Fruit fly (Drosophila melanogaster) Kc167 (cell line): ENCODE measurements around the gene SelG.

Source experiments
- Myc ChIP-seq: fragments of >200 bp; optimal IDR thresholded peaks from 2 replicates; lab custom pipeline; 2017; ENCODE audit warnings: missing external identifiers
- Sin3A ChIP-seq: fragments of >200 bp; optimal IDR thresholded peaks from 2 replicates; lab custom pipeline; 2018; ENCODE audit warnings: missing external identifiers
- h ChIP-seq: fragments of >200 bp; optimal IDR thresholded peaks from 3 replicates; lab custom pipeline; 2018; ENCODE audit warnings: missing external identifiers
- insv ChIP-seq: fragments of >200 bp; optimal IDR thresholded peaks from 3 replicates; lab custom pipeline; 2018; ENCODE audit warnings: missing external identifiers
- psq ChIP-seq: fragments of >200 bp; optimal IDR thresholded peaks from 2 replicates; lab custom pipeline; 2017; ENCODE audit warnings: missing external identifiers
- ttk ChIP-seq: sonication (Bioruptor generic); optimal IDR thresholded peaks from 2 replicates; lab custom pipeline; 2017; ENCODE audit warnings: missing external identifiers

Gene SelG

DNA sequence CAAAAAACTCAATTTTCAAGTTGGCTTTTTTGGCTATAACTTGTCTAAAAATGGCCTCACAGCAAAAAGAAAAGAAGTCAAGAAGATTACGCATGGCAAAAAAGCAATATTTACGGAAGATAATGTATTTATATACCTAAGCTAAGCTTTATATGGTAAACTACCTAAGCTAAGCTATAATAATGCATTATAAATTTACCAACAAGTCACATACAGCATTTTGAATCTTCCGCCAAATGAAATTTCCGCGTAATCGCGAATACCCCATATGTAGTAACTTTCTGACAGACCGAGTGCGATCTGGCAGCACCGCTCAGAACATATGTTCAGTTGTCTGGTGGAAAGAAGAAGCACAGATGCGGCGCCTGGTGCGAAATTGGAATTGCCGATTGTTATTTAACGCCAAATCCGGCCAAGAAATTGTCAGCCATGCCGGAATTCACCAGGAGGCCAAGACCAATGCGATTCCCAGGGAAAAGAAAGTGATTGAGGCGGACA, 4.6 kb downstream of the SelG start, which contains the start of gene sicily:
sicily (plus strand) TSS at position 51 of the 498 bp plus-strand sequence.
- TF ChIP-seq Myc (lab: Kevin White, UChicago): no peak
- TF ChIP-seq h (lab: Kevin White, UChicago): no peak
- no peak for TF ChIP-seq psq
- no peak for TF ChIP-seq insv (lab: Kevin White, UChicago)
- no peak for TF ChIP-seq ttk
- TF ChIP-seq Sin3A (lab: Kevin White, UChicago): no peak

DNA sequence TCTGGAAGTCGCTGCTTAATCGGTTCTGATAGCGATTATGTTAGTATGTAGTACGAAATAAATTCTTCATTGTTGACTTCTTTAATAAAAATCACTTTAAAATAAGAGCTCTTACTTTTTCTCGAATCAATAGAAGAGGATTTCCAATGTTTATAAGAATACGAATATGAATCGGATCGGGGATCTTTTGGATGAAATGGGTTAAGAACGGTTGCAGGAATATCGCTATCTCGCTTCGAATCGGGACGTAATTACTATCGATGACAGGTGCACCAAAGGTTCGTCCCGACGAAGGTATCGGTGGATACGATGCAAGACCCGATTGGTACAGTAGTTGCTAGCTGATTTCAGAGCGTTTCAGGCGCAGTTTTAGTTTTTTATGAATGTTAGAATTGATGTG, 6.6 kb downstream of the SelG start, which contains the start of gene wisp:
wisp (plus strand) TSS at position 301 of the 400 bp plus-strand sequence.
- TF ChIP-seq h (lab: Kevin White, UChicago) (no peak), psq (no peak), ttk (no peak), Sin3A (lab: Kevin White, UChicago) (no peak), Myc (lab: Kevin White, UChicago) (no peak), insv (lab: Kevin White, UChicago) (no peak)

DNA sequence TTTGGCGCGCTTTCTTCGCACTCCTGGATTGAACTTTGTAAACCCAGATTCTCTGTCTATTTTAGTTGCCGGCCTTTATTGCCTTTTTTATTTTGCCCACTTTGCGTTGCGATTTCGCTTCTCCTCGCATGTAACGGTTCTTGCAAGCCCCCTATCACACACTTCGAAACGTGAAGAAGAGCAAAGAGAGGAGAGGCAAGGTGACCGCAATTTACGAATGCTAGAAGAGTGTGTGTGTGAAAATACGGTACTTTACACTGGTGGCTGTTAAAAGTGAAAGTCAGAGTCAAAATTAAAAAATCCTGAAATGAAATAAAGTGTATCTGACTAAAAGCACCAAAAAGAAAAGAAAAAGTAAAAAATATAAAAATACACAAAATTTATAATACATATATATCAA, 7.1 kb downstream of the SelG start:
- TF ChIP-seq Myc (lab: Kevin White, UChicago) (no peak), psq (no peak), Sin3A (lab: Kevin White, UChicago) (no peak), h (lab: Kevin White, UChicago) (no peak), ttk (no peak), insv (lab: Kevin White, UChicago) (no peak)

DNA sequence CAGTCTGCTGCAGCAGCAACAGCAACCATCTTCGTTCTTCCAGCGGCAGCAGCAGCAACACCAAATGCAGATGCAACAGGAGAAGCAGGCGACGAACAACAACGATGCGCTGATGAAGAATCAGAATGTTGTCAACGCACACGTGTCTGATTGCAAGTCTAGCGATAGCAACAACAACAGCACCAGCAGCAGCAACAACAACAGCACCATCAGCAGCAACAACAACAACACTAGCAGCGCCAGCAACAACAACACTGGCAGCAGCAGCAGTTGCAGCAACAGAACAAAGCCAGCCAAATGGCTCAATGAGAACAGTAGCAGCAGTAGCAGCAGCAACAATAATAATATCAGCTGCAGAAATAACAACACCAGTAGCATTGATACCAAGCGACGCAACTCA, 8.1 kb downstream of the SelG start:
- TF ChIP-seq ttk (no peak), Myc (lab: Kevin White, UChicago) (no peak), insv (lab: Kevin White, UChicago) (no peak), h (lab: Kevin White, UChicago) (no peak), psq (no peak), Sin3A (lab: Kevin White, UChicago) (no peak)

- TF ChIP-seq ttk (no peak), h (lab: Kevin White, UChicago) (no peak), Myc (lab: Kevin White, UChicago) (no peak), psq (no peak), Sin3A (lab: Kevin White, UChicago) (no peak), insv (lab: Kevin White, UChicago) (no peak)
Measured at dm6 chrX:11905144-11905543, 18.1 kb downstream of the SelG start, which contains the start of gene Upf1. Gene Upf1, minus strand, starts transcription at chrX:11905371.

- TF ChIP-seq Sin3A (lab: Kevin White, UChicago) (no peak), insv (lab: Kevin White, UChicago) (no peak), ttk (no peak), psq (no peak), Myc (lab: Kevin White, UChicago) (no peak), h (lab: Kevin White, UChicago) (no peak)
Measured at dm6 chrX:11906818-11907281, 19.8 kb downstream of the SelG start, which contains the start of gene CG43156. Gene CG43156, minus strand, starts transcription at chrX:11906868.

dm6 chrX:11913581-11913980, 26.5 kb downstream of the SelG start:
- no peak for TF ChIP-seq ttk
- no peak for TF ChIP-seq h (lab: Kevin White, UChicago)
- TF ChIP-seq Myc (lab: Kevin White, UChicago): no peak
- TF ChIP-seq Sin3A (lab: Kevin White, UChicago): no peak
- no peak for TF ChIP-seq psq
- no peak for TF ChIP-seq insv (lab: Kevin White, UChicago)

- no peak for TF ChIP-seq insv (lab: Kevin White, UChicago)
- no peak for TF ChIP-seq Sin3A (lab: Kevin White, UChicago)
- no peak for TF ChIP-seq psq
- TF ChIP-seq Myc (lab: Kevin White, UChicago): no peak
- no peak for TF ChIP-seq ttk
- no peak for TF ChIP-seq h (lab: Kevin White, UChicago)
Measured at dm6 chrX:11915154-11915593, 28.1 kb downstream of the SelG start.

- TF ChIP-seq psq: no peak
- TF ChIP-seq h (lab: Kevin White, UChicago): no peak
- TF ChIP-seq insv (lab: Kevin White, UChicago): no peak
- no peak for TF ChIP-seq Sin3A (lab: Kevin White, UChicago)
- no peak for TF ChIP-seq ttk
- TF ChIP-seq Myc (lab: Kevin White, UChicago): no peak
Measured at dm6 chrX:11917056-11917633, 30.1 kb downstream of the SelG start, which contains the start of gene pot. Gene pot, minus strand, starts transcription at chrX:11917260.

DNA sequence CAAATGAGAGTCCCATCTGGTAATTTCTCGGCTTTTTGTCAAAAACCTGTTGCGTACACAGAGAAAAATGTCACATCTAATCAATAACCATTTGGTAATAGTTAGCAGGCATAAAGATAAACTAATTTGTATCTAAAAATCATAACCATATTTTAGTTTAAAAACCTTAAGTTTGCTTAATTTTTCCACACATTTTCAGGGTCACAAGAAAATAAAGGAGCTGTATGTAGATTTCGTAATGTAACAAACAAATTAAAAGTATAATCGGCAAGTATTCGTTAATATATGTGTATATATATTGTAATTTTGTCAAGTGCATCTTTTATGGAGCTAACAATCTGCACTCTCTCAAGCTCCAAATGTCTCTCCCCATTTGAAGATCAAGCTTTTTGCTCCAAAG, 33.9 kb downstream of the SelG start:
- no peak for TF ChIP-seq insv (lab: Kevin White, UChicago)
- no peak for TF ChIP-seq psq
- no peak for TF ChIP-seq Sin3A (lab: Kevin White, UChicago)
- no peak for TF ChIP-seq Myc (lab: Kevin White, UChicago)
- no peak for TF ChIP-seq ttk
- no peak for TF ChIP-seq h (lab: Kevin White, UChicago)

dm6 chrX:11922650-11923237, 35.7 kb downstream of the SelG start:
- TF ChIP-seq psq (no peak), Sin3A (lab: Kevin White, UChicago) (no peak), insv (lab: Kevin White, UChicago) (no peak), Myc (lab: Kevin White, UChicago) (no peak), ttk (no peak), h (lab: Kevin White, UChicago) (no peak)

DNA sequence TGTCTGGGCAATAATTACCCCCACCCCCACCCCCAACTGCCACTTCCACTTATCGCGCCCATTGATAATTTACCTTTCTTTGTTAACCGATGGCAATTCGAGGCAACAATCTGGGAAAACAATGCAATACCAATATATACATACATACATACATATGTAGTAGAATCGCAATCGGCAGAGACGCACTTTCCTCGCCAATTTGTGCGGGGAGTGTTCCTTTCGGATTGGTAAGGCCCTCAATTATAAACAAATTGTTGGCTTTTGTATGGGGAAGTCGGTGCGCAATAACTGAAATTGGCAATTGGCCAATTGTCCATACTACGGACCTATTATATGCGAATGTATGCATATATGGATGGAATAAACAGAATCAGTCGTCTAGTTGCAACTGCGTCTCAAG, 36.6 kb downstream of the SelG start:
- TF ChIP-seq Sin3A (lab: Kevin White, UChicago) (no peak), insv (lab: Kevin White, UChicago) (no peak), h (lab: Kevin White, UChicago) (no peak), psq (no peak), ttk (no peak), Myc (lab: Kevin White, UChicago) (no peak)
